Worm (Caenorhabditis elegans): ENCODE results near the gene K12H4.6.

- TF ChIP-seq nhr-25 (tag; optimal IDR thresholded peaks at IDR 0.05) (no peak), unc-39 (tag; optimal IDR thresholded peaks at IDR 0.05) (no peak), unc-62 (GFP tag; optimal IDR thresholded peaks at IDR 0.05) (no peak), dmd-4 (tag; optimal IDR thresholded peaks at IDR 0.05) (no peak), nhr-77 (tag; optimal IDR thresholded peaks at IDR 0.05) (no peak), sma-9 (GFP tag; optimal IDR thresholded peaks at IDR 0.05) (no peak), sma-9 (tag; optimal IDR thresholded peaks at IDR 0.05) (no peak), C34F6.9 (tag; optimal IDR thresholded peaks at IDR 0.05) (no peak), lin-11 (tag; optimal IDR thresholded peaks at IDR 0.05) (no peak), mdl-1 (tag; optimal IDR thresholded peaks at IDR 0.05) (no peak), ztf-4 (tag; optimal IDR thresholded peaks at IDR 0.05) (no peak), fos-1 (tag; optimal IDR thresholded peaks at IDR 0.05) (no peak), egl-27 (tag; optimal IDR thresholded peaks at IDR 0.05) (no peak), nhr-12 (tag; optimal IDR thresholded peaks at IDR 0.05) (no peak), elt-1 (tag; optimal IDR thresholded peaks at IDR 0.05) (no peak)
Observed at ce11 chrIII:8013582-8013981, 29.1 kb downstream of the K12H4.6 start.
